Fruit fly (Drosophila melanogaster): ENCODE measurements around the gene CG12541.
A peak's percentile ranks its signal among the peaks of the same experiment; 100 is the strongest.

CG12541 gene

dm6 chrX:7096495-7096995 is 30.7 kb upstream of the CG12541 start (continued):
- TF ChIP-seq CG34376 (GFP tag; optimal IDR thresholded peaks at IDR 0.05) (peak; percentile 88), CG30403 (GFP tag; optimal IDR thresholded peaks at IDR 0.05) (peak; percentile 86), CG1024 (GFP tag; IDR thresholded peaks at IDR 0.05) (no peak), CG2120 (GFP tag; optimal IDR thresholded peaks at IDR 0.05) (peak; percentile 90), CG15011 (GFP tag; optimal IDR thresholded peaks at IDR 0.05) (peak; percentile 80), dmrt99B (tag; optimal IDR thresholded peaks at IDR 0.05) (peak; percentile 89), CG2678 (tag; optimal IDR thresholded peaks at IDR 0.05) (peak; percentile 93), ATbp (GFP tag; optimal IDR thresholded peaks at IDR 0.05) (peak; percentile 82), zen2 (GFP tag; IDR thresholded peaks at IDR 0.05; ENCODE audit: partially characterized antibody) (no peak), vnd (GFP tag; IDR thresholded peaks at IDR 0.05; ENCODE audit: partially characterized antibody) (no peak), stwl (tag; optimal IDR thresholded peaks at IDR 0.05) (peak; percentile 9), CG4424 (GFP tag; optimal IDR thresholded peaks at IDR 0.05) (peak; percentile 53), NC2β (GFP tag; optimal IDR thresholded peaks at IDR 0.05) (peak; percentile 57), ranshi (GFP tag; IDR thresholded peaks at IDR 0.05) (peak; percentile 62), CG2875 (GFP tag; optimal IDR thresholded peaks at IDR 0.05) (peak; percentile 59), CG9797 (GFP tag; optimal IDR thresholded peaks at IDR 0.05) (no peak), Taf1 (GFP tag; IDR thresholded peaks at IDR 0.05) (peak; percentile 45; the same call in 1 of the 2 replicates), prd (optimal IDR thresholded peaks at IDR 0.05) (no peak), prd (GFP tag; IDR thresholded peaks at IDR 0.05) (peak; percentile 76), dpn (GFP tag; optimal IDR thresholded peaks at IDR 0.05) (peak; percentile 79), HmgD (GFP tag; optimal IDR thresholded peaks at IDR 0.05) (peak; percentile 26), CG8089 (GFP tag; optimal IDR thresholded peaks at IDR 0.05) (peak; percentile 41), pzg (GFP tag; optimal IDR thresholded peaks at IDR 0.05) (peak; percentile 3), Dfd (GFP tag; optimal IDR thresholded peaks at IDR 0.05) (no peak), onecut (GFP tag; IDR thresholded peaks at IDR 0.05) (peak; percentile 74), CG9817 (tag; optimal IDR thresholded peaks at IDR 0.05) (peak; percentile 83), ara (GFP tag; IDR thresholded peaks at IDR 0.05) (peak; percentile 51), mirr (GFP tag; optimal IDR thresholded peaks at IDR 0.05) (peak; percentile 82), ci (GFP tag; IDR thresholded peaks at IDR 0.05) (peak; percentile 66), sim (GFP tag; IDR thresholded peaks at IDR 0.05) (no peak), gce (GFP tag; IDR thresholded peaks at IDR 0.05) (0 out of 3 replicates have a peak, but pooled peaks have one; percentile 27), D (optimal IDR thresholded peaks at IDR 0.05) (no peak), D (GFP tag; optimal IDR thresholded peaks at IDR 0.05) (peak; percentile 78), dan (GFP tag; IDR thresholded peaks at IDR 0.05) (no peak), ken (GFP tag; IDR thresholded peaks at IDR 0.05) (peak; percentile 73; the same call in 2 of the 3 replicates), gfzf (GFP tag; optimal IDR thresholded peaks at IDR 0.05) (no peak), lov (optimal IDR thresholded peaks at IDR 0.05) (no peak), lov (GFP tag; IDR thresholded peaks at IDR 0.05) (0 out of 3 replicates have a peak, but pooled peaks have one; percentile 23), CG11560 (tag; IDR thresholded peaks at IDR 0.05) (0 out of 3 replicates have a peak, but pooled peaks have one; percentile 51), eyg (GFP tag; optimal IDR thresholded peaks at IDR 0.05) (peak; percentile 58), CG3995 (GFP tag; optimal IDR thresholded peaks at IDR 0.05) (peak; percentile 23), CG4360 (GFP tag; IDR thresholded peaks at IDR 0.05) (peak; percentile 72), esg (GFP tag; conservative IDR thresholded peaks at IDR 0.05) (peak; percentile 74), BtbVII (GFP tag; optimal IDR thresholded peaks at IDR 0.05) (peak; percentile 86), CG6791 (GFP tag; IDR thresholded peaks at IDR 0.05; ENCODE audit: partially characterized antibody) (no peak), sob (GFP tag; IDR thresholded peaks at IDR 0.05) (peak; percentile 79), tll (GFP tag; optimal IDR thresholded peaks at IDR 0.05) (peak in 1 of 2 experiments; percentile 13), CG10274 (GFP tag; optimal IDR thresholded peaks at IDR 0.05) (peak; percentile 76), phol (tag; optimal IDR thresholded peaks at IDR 0.05) (peak; percentile 83), B-H1 (GFP tag; IDR thresholded peaks at IDR 0.05) (peak; percentile 43; the same call in 2 of the 3 replicates), CG16813 (GFP tag; IDR thresholded peaks at IDR 0.05; ENCODE audit: partially characterized antibody) (no peak)

Measured in whole organism, embryonic.